Fruit fly (Drosophila melanogaster): ENCODE results near the gene Dhc1.

The Dhc1 gene

DNA sequence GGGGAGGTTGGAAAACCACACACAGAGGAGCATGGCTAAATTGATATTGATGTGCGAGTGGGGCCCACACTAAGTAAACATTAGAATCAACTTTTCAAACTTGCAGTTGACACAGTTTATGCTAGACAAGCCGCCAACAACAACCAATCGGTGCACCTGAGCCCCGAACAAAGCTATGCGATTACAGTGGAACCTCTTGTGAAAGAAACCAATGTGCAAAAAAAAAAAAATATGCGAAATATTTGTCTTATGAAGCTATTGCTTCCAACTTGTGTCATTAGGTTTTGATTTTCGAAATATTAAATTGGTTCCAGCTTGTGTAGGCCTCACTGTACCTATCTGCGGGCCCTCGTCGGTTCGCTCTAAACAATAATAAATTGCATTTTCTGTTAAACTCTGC is 56.1 kb downstream of the Dhc1 start (continued):
- TF ChIP-seq Dek (tag; optimal IDR thresholded peaks at IDR 0.05) (peak; percentile 28), CG6683 (GFP tag; optimal IDR thresholded peaks at IDR 0.05) (peak; percentile 2), ac (GFP tag; optimal IDR thresholded peaks at IDR 0.05) (peak; percentile 25), H15 (GFP tag; IDR thresholded peaks at IDR 0.05) (peak; percentile 79), tap (tag; optimal IDR thresholded peaks at IDR 0.05) (peak; percentile 58), CG4328 (GFP tag; optimal IDR thresholded peaks at IDR 0.05) (no peak), CG12071 (GFP tag; optimal IDR thresholded peaks at IDR 0.05) (peak; percentile 60), CG15011 (GFP tag; optimal IDR thresholded peaks at IDR 0.05) (no peak), Lim3 (GFP tag; IDR thresholded peaks at IDR 0.05) (peak; percentile 20; the same call in 1 of the 2 replicates), NFAT (GFP tag; IDR thresholded peaks at IDR 0.05) (peak; percentile 53), unpg (GFP tag; optimal IDR thresholded peaks at IDR 0.05) (peak; percentile 76), CG12659 (GFP tag; optimal IDR thresholded peaks at IDR 0.05) (peak; percentile 61), nerfin-2 (GFP tag; IDR thresholded peaks at IDR 0.05; ENCODE audit: partially characterized antibody) (no peak), CG17829 (tag; optimal IDR thresholded peaks at IDR 0.05) (peak; percentile 65), CG10431 (GFP tag; optimal IDR thresholded peaks at IDR 0.05) (no peak), Antp (GFP tag; optimal IDR thresholded peaks at IDR 0.05) (peak; percentile 75), lilli (GFP tag; optimal IDR thresholded peaks at IDR 0.05) (peak; percentile 73), Pdp1 (GFP tag; optimal IDR thresholded peaks at IDR 0.05) (peak; percentile 68 to 75), crc (GFP tag; optimal IDR thresholded peaks at IDR 0.05) (peak; percentile 26), CG3407 (GFP tag; optimal IDR thresholded peaks at IDR 0.05) (peak; percentile 61), ash1 (GFP tag; optimal IDR thresholded peaks at IDR 0.05) (no peak), tio (GFP tag; optimal IDR thresholded peaks at IDR 0.05) (peak; percentile 42), jigr1 (GFP tag; IDR thresholded peaks at IDR 0.05) (peak; percentile 49; the same call in 1 of the 3 replicates), Drgx (GFP tag; IDR thresholded peaks at IDR 0.05) (peak; percentile 92), CG9609 (GFP tag; optimal IDR thresholded peaks at IDR 0.05) (peak; percentile 70), CkIIα-i1 (GFP tag; IDR thresholded peaks at IDR 0.05) (0 out of 2 replicates have a peak, but pooled peaks have one; percentile 17), CG11560 (tag; IDR thresholded peaks at IDR 0.05) (peak; percentile 34; the same call in 1 of the 3 replicates), Fer2 (tag; optimal IDR thresholded peaks at IDR 0.05) (peak; percentile 26), CG9437 (GFP tag; optimal IDR thresholded peaks at IDR 0.05) (peak; percentile 21), p53 (GFP tag; optimal IDR thresholded peaks at IDR 0.05) (no peak), grn (GFP tag; optimal IDR thresholded peaks at IDR 0.05) (no peak), CG9876 (GFP tag; optimal IDR thresholded peaks at IDR 0.05) (peak; percentile 52), CG13296 (GFP tag; optimal IDR thresholded peaks at IDR 0.05) (peak; percentile 41), zf30C (GFP tag; optimal IDR thresholded peaks at IDR 0.05) (no peak), B-H2 (GFP tag; optimal IDR thresholded peaks at IDR 0.05) (no peak), gce (GFP tag; IDR thresholded peaks at IDR 0.05) (0 out of 3 replicates have a peak, but pooled peaks have one; percentile 63), CG18619 (GFP tag; optimal IDR thresholded peaks at IDR 0.05) (peak; percentile 28), Hand (GFP tag; optimal IDR thresholded peaks at IDR 0.05) (no peak), CG6689 (GFP tag; IDR thresholded peaks at IDR 0.05) (peak; percentile 78), CG33557 (GFP tag; optimal IDR thresholded peaks at IDR 0.05) (peak; percentile 19), CG42726 (GFP tag; IDR thresholded peaks at IDR 0.05; ENCODE audit: partially characterized antibody) (no peak), da (GFP tag; optimal IDR thresholded peaks at IDR 0.05) (no peak), tx (GFP tag; optimal IDR thresholded peaks at IDR 0.05) (peak; percentile 50), NC2β (GFP tag; optimal IDR thresholded peaks at IDR 0.05) (peak; percentile 71), Rx (GFP tag; IDR thresholded peaks at IDR 0.05) (peak; percentile 69; the same call in 1 of the 2 replicates), CG12769 (tag; optimal IDR thresholded peaks at IDR 0.05) (peak; percentile 70), CG4854 (GFP tag; optimal IDR thresholded peaks at IDR 0.05) (no peak), Dfd (GFP tag; optimal IDR thresholded peaks at IDR 0.05) (no peak), CG2889 (GFP tag; IDR thresholded peaks at IDR 0.05) (peak; percentile 70; the same call in 2 of the 3 replicates), CG17802 (tag; optimal IDR thresholded peaks at IDR 0.05) (peak; percentile 42), CG10462 (GFP tag; optimal IDR thresholded peaks at IDR 0.05) (peak; percentile 23)
